Worm (Caenorhabditis elegans): ENCODE measurements around the gene scyl-1.

- TF ChIP-seq ref-1 (GFP tag; conservative IDR thresholded peaks at IDR 0.05) (no peak), flt-1 (GFP tag; IDR thresholded peaks at IDR 0.05) (no peak), ztf-23 (GFP tag; IDR thresholded peaks at IDR 0.05) (no peak), cog-1 (tag; optimal IDR thresholded peaks at IDR 0.05) (no peak)
These were observed 21.9 kb upstream of the scyl-1 start for ce11 chrV:13063402-13063801.

All from whole organism, midembryonic.